Worm (Caenorhabditis elegans) whole organism, late embryonic: Measurements from ENCODE around the gene C29F3.7.
A peak's percentile ranks its signal among the peaks of the same experiment; 100 is the strongest.

ENCODE experiments used
- ama-1 ChIP-seq: fragments of 150-350 bp; optimal IDR thresholded peaks from 2 replicates; lab custom pipeline; 2014
- ceh-48 ChIP-seq: sonication (generic microtip); optimal IDR thresholded peaks from 2 replicates; lab custom pipeline; 2016; ENCODE audit warnings: missing genetic modification characterization, inconsistent platforms, missing compliant biosample characterization
- ceh-9 ChIP-seq: sonication (generic microtip); optimal IDR thresholded peaks from 2 replicates; lab custom pipeline; 2016; ENCODE audit warnings: mild to moderate bottlenecking, missing genetic modification characterization, inconsistent platforms, missing compliant biosample characterization
- che-1 ChIP-seq: sonication (generic microtip); optimal IDR thresholded peaks from 2 replicates; lab custom pipeline; 2016; ENCODE audit warnings: mild to moderate bottlenecking, missing genetic modification characterization, missing compliant biosample characterization
- elt-2 ChIP-seq: sonication (generic microtip); optimal IDR thresholded peaks from 2 replicates; lab custom pipeline; 2016; ENCODE audit warnings: missing genetic modification reagents, missing genetic modification characterization, missing compliant biosample characterization
- elt-4 ChIP-seq: sonication (generic microtip); optimal IDR thresholded peaks from 2 replicates; lab custom pipeline; 2016; ENCODE audit warnings: missing genetic modification characterization, missing compliant biosample characterization
- fkh-10 ChIP-seq: fragments of 150-350 bp; optimal IDR thresholded peaks from 2 replicates; lab custom pipeline; 2014; ENCODE audit warnings: missing biosample characterization, missing genetic modification reagents, missing genetic modification characterization
- hlh-30 ChIP-seq: sonication (generic microtip); optimal IDR thresholded peaks from 2 replicates; lab custom pipeline; 2017; ENCODE audit warnings: antibody characterized with exemption, missing genetic modification characterization, missing compliant biosample characterization; ENCODE audit not compliant: insufficient read depth
- hlh-6 ChIP-seq: sonication (generic microtip); optimal IDR thresholded peaks from 2 replicates; lab custom pipeline; 2016; ENCODE audit warnings: missing genotype, missing genetic modification characterization, missing compliant biosample characterization
- hlh-8 ChIP-seq: sonication (generic microtip); optimal IDR thresholded peaks from 2 replicates; lab custom pipeline; 2016; ENCODE audit warnings: missing genotype, missing genetic modification characterization, missing compliant biosample characterization
- nfya-1 ChIP-seq: sonication (generic microtip); optimal IDR thresholded peaks from 2 replicates; lab custom pipeline; 2017; ENCODE audit warnings: missing genetic modification characterization, mild to moderate bottlenecking, missing compliant biosample characterization, antibody characterized with exemption, moderate library complexity
- pros-1 ChIP-seq: fragments of 150-350 bp; optimal IDR thresholded peaks from 2 replicates; lab custom pipeline; 2014; ENCODE audit warnings: missing biosample characterization, missing genetic modification reagents, missing genetic modification characterization
- sox-4 ChIP-seq: sonication (generic microtip); optimal IDR thresholded peaks from 2 replicates; lab custom pipeline; 2017; ENCODE audit warnings: mild to moderate bottlenecking, missing genetic modification characterization, inconsistent platforms, missing compliant biosample characterization
- ttx-3 ChIP-seq: sonication (generic microtip); optimal IDR thresholded peaks from 2 replicates; lab custom pipeline; 2016; ENCODE audit warnings: missing genetic modification reagents, missing genetic modification characterization, missing compliant biosample characterization

DNA sequence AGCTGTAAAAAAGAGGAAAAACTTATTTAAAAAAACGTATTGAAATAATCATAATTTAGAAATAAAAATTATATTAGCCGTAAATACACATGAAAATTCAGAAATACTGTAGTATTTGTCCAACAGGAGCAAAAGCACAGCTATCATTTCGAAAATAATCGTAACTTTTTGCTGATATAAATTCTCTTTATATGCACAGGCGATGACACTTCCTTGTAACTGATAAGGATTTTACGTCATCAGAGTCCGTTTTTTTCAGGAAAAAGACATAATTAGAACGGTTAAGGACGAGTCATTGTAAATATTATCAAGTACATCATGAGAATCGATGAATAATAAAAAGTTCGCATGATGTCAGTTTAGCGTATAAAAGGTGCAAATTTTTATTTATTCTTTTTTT is 31.3 kb upstream of the C29F3.7 start:
- TF ChIP-seq hlh-6 (no peak), ama-1 (lab: Kevin White, UChicago) (no peak), nfya-1 (no peak), sox-4 (no peak), pros-1 (tag; lab: Kevin White, UChicago) (no peak), fkh-10 (GFP tag; lab: Kevin White, UChicago) (no peak), elt-2 (tag; lab: Kevin White, UChicago) (peak; percentile 85), hlh-30 (no peak), elt-4 (tag; lab: Kevin White, UChicago) (no peak), che-1 (tag; lab: Kevin White, UChicago) (no peak), ttx-3 (tag; lab: Kevin White, UChicago) (no peak), hlh-8 (no peak), ceh-9 (tag; lab: Kevin White, UChicago) (no peak), ceh-48 (no peak)
